Fruit fly (Drosophila melanogaster) whole organism, adult: Measurements from ENCODE around the gene CG17343.

Experiments
- CG11617 ChIP-seq: fragments of 200-800 bp; sonication (Bioruptor generic); optimal IDR thresholded peaks from 2 replicates; lab custom pipeline; 2017; ENCODE audit warnings: mild to moderate bottlenecking, missing biosample characterization, missing genetic modification reagents, missing genetic modification characterization
- CG12768 ChIP-seq: fragments of 200-800 bp; sonication (Bioruptor generic); optimal IDR thresholded peaks from 2 replicates; lab custom pipeline; 2017; ENCODE audit warnings: missing biosample characterization, missing genetic modification characterization, mild to moderate bottlenecking, moderate library complexity, missing genetic modification reagents
- CG14711 ChIP-seq: fragments of 200-800 bp; sonication (Bioruptor generic); optimal IDR thresholded peaks from 2 replicates; lab custom pipeline; 2018; ENCODE audit warnings: missing biosample characterization, mild to moderate bottlenecking, missing genetic modification characterization, moderate library complexity
- CG1620 ChIP-seq: fragments of 200-800 bp; sonication (Bioruptor generic); optimal IDR thresholded peaks from 2 replicates; lab custom pipeline; 2016; ENCODE audit warnings: missing biosample characterization, missing genetic modification characterization
- CG33017 ChIP-seq: fragments of 200-800 bp; sonication (Bioruptor generic); optimal IDR thresholded peaks from 2 replicates; lab custom pipeline; 2018; ENCODE audit warnings: missing biosample characterization, mild to moderate bottlenecking, missing genetic modification characterization, moderate library complexity
- CG5204 ChIP-seq: fragments of 200-800 bp; sonication (Bioruptor generic); optimal IDR thresholded peaks from 2 replicates; lab custom pipeline; 2016; ENCODE audit warnings: missing biosample characterization, missing genetic modification characterization
- CG7045 ChIP-seq: fragments of 200-800 bp; sonication (Bioruptor generic); optimal IDR thresholded peaks from 2 replicates; lab custom pipeline; 2017; ENCODE audit warnings: missing biosample characterization, mild to moderate bottlenecking, missing genetic modification characterization
- CG7101 ChIP-seq: fragments of 200-800 bp; sonication (Bioruptor generic); optimal IDR thresholded peaks from 2 replicates; lab custom pipeline; 2018; ENCODE audit warnings: missing biosample characterization, mild to moderate bottlenecking, missing genetic modification characterization, moderate library complexity
- Crg-1 ChIP-seq: fragments of 200-800 bp; sonication (Bioruptor generic); optimal IDR thresholded peaks from 2 replicates; lab custom pipeline; 2016; ENCODE audit warnings: missing biosample characterization, missing genetic modification characterization
- Hr96 ChIP-seq: fragments of 200-800 bp; sonication (Bioruptor generic); optimal IDR thresholded peaks from 2 replicates; lab custom pipeline; 2016; ENCODE audit warnings: missing biosample characterization, missing genetic modification characterization
- Mnt ChIP-seq: fragments of 200-800 bp; sonication (Bioruptor generic); optimal IDR thresholded peaks from 2 replicates; lab custom pipeline; 2016; ENCODE audit warnings: missing biosample characterization, mild to moderate bottlenecking, missing genetic modification characterization
- bab1 ChIP-seq: fragments of 200-800 bp; sonication (Bioruptor generic); optimal IDR thresholded peaks from 3 replicates; lab custom pipeline; 2019; ENCODE audit warnings: missing biosample characterization, mild to moderate bottlenecking, missing genetic modification characterization, moderate library complexity
- cic ChIP-seq: fragments of 200-800 bp; sonication (Bioruptor generic); optimal IDR thresholded peaks from 2 replicates; lab custom pipeline; 2017; ENCODE audit warnings: missing biosample characterization, mild to moderate bottlenecking, missing genetic modification characterization, moderate library complexity
- cnc ChIP-seq, 2 experiments: fragments of >200 bp; optimal IDR thresholded peaks; 2 replicates each; lab custom pipeline; 2017
- kay ChIP-seq: fragments of 200-800 bp; sonication (Bioruptor generic); peaks from one replicate; lab custom pipeline; 2016; ENCODE audit warnings: missing biosample characterization, missing genetic modification characterization, borderline replicate concordance
- ovo ChIP-seq: fragments of 200-800 bp; sonication (Bioruptor generic); optimal IDR thresholded peaks from 2 replicates; lab custom pipeline; 2016; ENCODE audit warnings: missing biosample characterization, missing genetic modification characterization
- pad ChIP-seq: fragments of 200-800 bp; sonication (Bioruptor generic); optimal IDR thresholded peaks from 3 replicates; lab custom pipeline; 2017; ENCODE audit warnings: missing biosample characterization, missing genetic modification characterization, mild to moderate bottlenecking, moderate library complexity, missing genetic modification reagents
- tj ChIP-seq: fragments of 200-800 bp; sonication (Bioruptor generic); optimal IDR thresholded peaks from 3 replicates; lab custom pipeline; 2017; ENCODE audit warnings: missing biosample characterization, mild to moderate bottlenecking, missing genetic modification characterization, moderate library complexity
- toe ChIP-seq: fragments of 200-800 bp; sonication (Bioruptor generic); optimal IDR thresholded peaks from 2 replicates; lab custom pipeline; 2016; ENCODE audit warnings: missing biosample characterization, missing genetic modification characterization

Gene CG17343

dm6 chr2L:19064706-19065105, at the start of gene CG17343:
Gene CG17343, plus strand, starts transcription at chr2L:19064929.
- TF ChIP-seq CG5204 (GFP tag; lab: Kevin White, UChicago) (no peak), Hr96 (GFP tag; lab: Kevin White, UChicago) (no peak), tj (no peak), CG12768 (GFP tag; lab: Kevin White, UChicago) (no peak), CG11617 (GFP tag; lab: Kevin White, UChicago) (no peak), pad (GFP tag; lab: Kevin White, UChicago) (no peak), ovo (GFP tag; lab: Kevin White, UChicago) (no peak), Mnt (GFP tag; lab: Kevin White, UChicago) (no peak), cnc (optimal IDR thresholded peaks at IDR 0.05; lab: Kevin White, UChicago) (no peak), CG1620 (no peak), CG14711 (tag; lab: Kevin White, UChicago) (no peak), kay (no peak), cic (no peak), CG33017 (tag; lab: Kevin White, UChicago) (no peak), toe (GFP tag; lab: Kevin White, UChicago) (no peak), Crg-1 (GFP tag; lab: Kevin White, UChicago) (no peak), CG7045 (GFP tag; lab: Kevin White, UChicago) (no peak)

DNA sequence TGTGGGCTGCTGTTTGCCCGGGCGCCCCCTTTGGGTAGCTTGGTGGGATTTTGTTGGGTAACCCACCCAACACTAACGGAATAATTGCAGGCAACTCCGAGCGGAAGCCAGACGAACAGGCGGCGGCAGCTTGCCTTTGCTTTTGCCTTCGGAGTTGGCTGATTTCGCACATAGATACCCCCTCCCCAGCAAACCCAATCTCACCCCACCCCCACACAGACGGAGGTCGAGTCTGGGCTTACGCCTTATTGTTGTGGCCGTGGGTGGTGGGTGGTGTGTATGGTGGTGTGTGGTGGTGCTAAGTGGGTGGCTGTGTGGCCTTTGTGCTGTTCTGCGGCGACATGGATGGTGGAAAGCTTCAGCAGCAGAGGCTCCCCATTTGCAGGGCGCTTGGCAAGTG, 49.1 kb upstream of the CG17343 start:
- TF ChIP-seq CG1620 (no peak), Mnt (GFP tag; lab: Kevin White, UChicago) (no peak), cic (no peak)

dm6 chr2L:19017060-19017459, 47.7 kb upstream of the CG17343 start:
- TF ChIP-seq kay (no peak), bab1 (no peak), CG11617 (GFP tag; lab: Kevin White, UChicago) (no peak), cnc (optimal IDR thresholded peaks at IDR 0.05; lab: Kevin White, UChicago) (no peak), CG1620 (no peak), CG12768 (GFP tag; lab: Kevin White, UChicago) (no peak), CG7045 (GFP tag; lab: Kevin White, UChicago) (no peak), CG33017 (tag; lab: Kevin White, UChicago) (no peak), Hr96 (GFP tag; lab: Kevin White, UChicago) (no peak), CG7101 (tag; lab: Kevin White, UChicago) (no peak)

- TF ChIP-seq CG12768 (GFP tag; lab: Kevin White, UChicago) (no peak), CG5204 (GFP tag; lab: Kevin White, UChicago) (no peak), cnc (optimal IDR thresholded peaks at IDR 0.05; lab: Kevin White, UChicago) (no peak), Hr96 (GFP tag; lab: Kevin White, UChicago) (no peak), Crg-1 (GFP tag; lab: Kevin White, UChicago) (no peak), bab1 (no peak), cic (no peak), CG7045 (GFP tag; lab: Kevin White, UChicago) (no peak), toe (GFP tag; lab: Kevin White, UChicago) (no peak), CG1620 (no peak), pad (GFP tag; lab: Kevin White, UChicago) (no peak), kay (no peak), CG11617 (GFP tag; lab: Kevin White, UChicago) (no peak), ovo (GFP tag; lab: Kevin White, UChicago) (no peak), CG14711 (tag; lab: Kevin White, UChicago) (no peak), CG33017 (tag; lab: Kevin White, UChicago) (no peak), tj (no peak), CG7101 (tag; lab: Kevin White, UChicago) (no peak)
These were observed 46.5 kb upstream of the CG17343 start for dm6 chr2L:19018266-19018665.

DNA sequence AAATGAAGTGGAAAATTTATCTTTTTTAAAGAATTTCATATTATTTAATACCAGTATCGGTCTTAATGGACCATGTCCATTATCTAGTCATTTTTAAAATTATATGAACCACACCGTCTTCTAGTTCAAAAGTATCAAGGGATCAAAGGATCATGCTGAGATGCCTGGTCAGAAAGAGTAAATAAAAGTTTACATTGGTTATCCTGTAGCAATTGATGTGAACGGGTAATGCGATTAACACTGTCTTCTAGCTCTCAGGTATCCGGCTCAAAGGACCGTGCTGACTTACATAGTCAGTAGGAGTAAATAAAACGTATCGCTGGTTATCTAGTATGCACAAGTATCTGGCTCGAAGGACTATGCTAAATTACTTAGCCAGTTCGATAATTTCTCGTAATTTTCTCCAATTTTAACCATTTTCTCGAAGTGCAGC, 45.6 kb upstream of the CG17343 start:
- TF ChIP-seq ovo (GFP tag; lab: Kevin White, UChicago) (no peak), CG5204 (GFP tag; lab: Kevin White, UChicago) (peak; percentile 53)

DNA sequence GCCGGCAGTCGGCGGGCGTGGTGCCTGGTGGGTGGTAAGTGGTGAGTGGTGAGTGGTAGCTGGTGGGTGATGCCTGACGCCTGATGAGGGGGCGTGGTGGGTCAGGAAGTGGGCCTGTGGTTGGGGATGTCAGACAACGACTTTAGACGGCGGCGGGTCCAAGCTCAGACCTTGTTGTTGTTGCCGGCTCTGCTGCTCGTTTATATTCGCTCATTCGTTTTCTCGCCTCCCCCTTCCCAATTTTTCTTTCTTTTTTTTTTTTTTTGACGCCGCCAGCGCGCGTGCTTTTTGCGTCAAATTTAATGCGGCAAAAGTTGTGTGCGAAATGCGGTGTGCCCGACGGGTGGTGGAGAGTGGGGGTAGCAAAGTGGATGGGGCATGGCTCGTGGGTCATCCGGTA, 45.1 kb upstream of the CG17343 start:
- TF ChIP-seq Mnt (GFP tag; lab: Kevin White, UChicago) (no peak), CG14711 (tag; lab: Kevin White, UChicago) (no peak), pad (GFP tag; lab: Kevin White, UChicago) (no peak), toe (GFP tag; lab: Kevin White, UChicago) (no peak), CG7045 (GFP tag; lab: Kevin White, UChicago) (no peak), CG7101 (tag; lab: Kevin White, UChicago) (no peak), bab1 (no peak), kay (no peak), cnc (optimal IDR thresholded peaks at IDR 0.05; lab: Kevin White, UChicago) (no peak), CG1620 (no peak), CG5204 (GFP tag; lab: Kevin White, UChicago) (no peak), CG12768 (GFP tag; lab: Kevin White, UChicago) (no peak), Hr96 (GFP tag; lab: Kevin White, UChicago) (no peak), tj (no peak), CG11617 (GFP tag; lab: Kevin White, UChicago) (no peak), ovo (GFP tag; lab: Kevin White, UChicago) (no peak)
